Worm (Caenorhabditis elegans) whole organism, L2 larva: ENCODE data around the gene C18A3.7.

ENCODE experiments used
- ZK546.5 ChIP-seq: sonication (generic microtip); optimal IDR thresholded peaks from 2 replicates; lab custom pipeline; 2017; ENCODE audit warnings: missing biosample characterization, missing genetic modification characterization
- aly-2 ChIP-seq: fragments of 150-350 bp; optimal IDR thresholded peaks from 2 replicates; lab custom pipeline; 2014; ENCODE audit warnings: missing biosample characterization, missing genetic modification characterization
- ceh-82 ChIP-seq: fragments of 150-350 bp; optimal IDR thresholded peaks from 2 replicates; lab custom pipeline; 2014; ENCODE audit warnings: missing biosample characterization, missing genetic modification characterization
- crh-2 ChIP-seq: sonication (generic microtip); optimal IDR thresholded peaks from 2 replicates; lab custom pipeline; 2017; ENCODE audit warnings: missing biosample characterization, missing genetic modification characterization
- elt-1 ChIP-seq: fragments of 150-350 bp; optimal IDR thresholded peaks from 2 replicates; lab custom pipeline; 2014; ENCODE audit warnings: missing biosample characterization, missing genetic modification characterization
- mdl-1 ChIP-seq, 2 experiments: fragments of 150-350 bp in 1 of 2; sonication (generic microtip) in 1 of 2; optimal IDR thresholded peaks; 2 replicates each; lab custom pipeline; 2017; ENCODE audit warnings: missing biosample characterization in 2 of 2, missing genetic modification characterization in 2 of 2
- nhr-129 ChIP-seq: fragments of 150-350 bp; optimal IDR thresholded peaks from 2 replicates; lab custom pipeline; 2014; ENCODE audit warnings: missing biosample characterization, missing genetic modification characterization
- snpc-4 ChIP-seq: fragments of 150-350 bp; optimal IDR thresholded peaks from 2 replicates; lab custom pipeline; 2014; ENCODE audit warnings: missing biosample characterization, missing genetic modification characterization
- ztf-11 ChIP-seq: sonication (generic microtip); optimal IDR thresholded peaks from 2 replicates; lab custom pipeline; 2017; ENCODE audit warnings: missing biosample characterization, missing genetic modification characterization

DNA sequence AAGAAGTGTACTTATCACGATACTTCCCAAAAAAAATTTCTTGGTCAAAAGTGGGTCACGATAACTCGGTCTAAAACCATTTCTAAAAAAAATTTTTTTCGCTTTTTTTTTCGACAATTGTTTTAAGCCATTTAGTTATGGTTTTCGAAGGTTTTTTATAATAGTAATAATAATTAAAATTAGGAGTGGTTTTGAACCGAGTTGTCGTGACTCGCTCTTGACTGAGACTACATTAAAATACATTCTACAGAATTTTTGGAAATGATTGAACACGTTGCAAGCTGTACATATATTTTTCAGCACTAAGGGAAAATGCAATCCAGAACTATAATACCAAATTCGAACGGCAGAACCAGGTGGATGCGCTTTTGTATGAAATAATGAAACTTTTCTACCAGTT lies 23.9 kb upstream of the C18A3.7 start, which contains the start of gene F10C1.8:
- TF ChIP-seq aly-2 (tag; lab: Kevin White, UChicago) (no peak), crh-2 (tag; lab: Kevin White, UChicago) (no peak), ceh-82 (tag; lab: Kevin White, UChicago) (no peak), nhr-129 (tag; lab: Kevin White, UChicago) (no peak), snpc-4 (tag; lab: Kevin White, UChicago) (no peak), ZK546.5 (tag; lab: Kevin White, UChicago) (no peak), ztf-11 (no peak), elt-1 (tag; lab: Kevin White, UChicago) (no peak), mdl-1 (tag; optimal IDR thresholded peaks at IDR 0.05; lab: Kevin White, UChicago) (no peak)
